Worm (Caenorhabditis elegans): ENCODE results near the gene nex-3.

nex-3 gene

DNA sequence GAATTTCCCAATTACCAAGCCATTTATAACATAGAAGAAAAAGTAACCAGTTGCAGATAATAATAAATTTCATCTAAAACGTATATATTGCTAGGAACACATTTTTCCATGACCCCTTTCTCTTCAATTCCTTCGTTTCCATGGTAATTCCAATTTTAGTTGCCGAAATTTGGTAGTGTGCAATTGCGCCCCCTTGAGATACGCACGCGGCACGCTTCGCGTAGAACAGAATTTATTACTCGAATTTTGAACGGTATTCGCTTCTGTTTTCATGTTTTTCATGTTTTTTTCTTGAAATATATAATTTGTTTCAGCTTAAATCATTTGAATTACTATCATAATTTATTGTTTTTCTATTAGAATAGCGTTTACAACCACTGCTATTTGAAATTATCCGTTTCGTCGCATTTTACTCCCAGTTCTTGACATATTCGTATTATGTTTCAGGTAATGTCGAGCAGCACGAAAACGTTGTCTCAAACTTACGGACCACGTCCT is 37.5 kb upstream of the nex-3 start, which contains the start of the genes R07E5.17 and snfc-5:
Gene R07E5.17, minus strand, starts transcription at position 98 of the 498 bp plus-strand sequence.
Gene snfc-5, plus strand, starts transcription at position 448 of the 498 bp plus-strand sequence.
- TF ChIP-seq nhr-77 (tag; optimal IDR thresholded peaks at IDR 0.05) (peak; percentile 4), mdl-1 (tag; optimal IDR thresholded peaks at IDR 0.05) (peak in 1 of 2 experiments; percentile 46), dpl-1 (GFP tag; optimal IDR thresholded peaks at IDR 0.05) (peak; percentile 34 to 71 (median 52)), ceh-90 (tag; optimal IDR thresholded peaks at IDR 0.05) (no peak), Y116A8C.19 (tag; optimal IDR thresholded peaks at IDR 0.05; ENCODE audit: borderline replicate concordance) (no peak), skn-1 (tag; optimal IDR thresholded peaks at IDR 0.05) (peak; percentile 59), rnt-1 (tag; optimal IDR thresholded peaks at IDR 0.05) (no peak), elt-2 (tag; optimal IDR thresholded peaks at IDR 0.05) (no peak), blmp-1 (tag; optimal IDR thresholded peaks at IDR 0.05) (peak; percentile 52), fkh-8 (tag; optimal IDR thresholded peaks at IDR 0.05) (peak; percentile 14), snpc-4 (tag; optimal IDR thresholded peaks at IDR 0.05) (peak; percentile 18), lsy-2 (tag; optimal IDR thresholded peaks at IDR 0.05) (peak; percentile 26 to 78), lin-39 (tag; optimal IDR thresholded peaks at IDR 0.05) (no peak), pqm-1 (tag; optimal IDR thresholded peaks at IDR 0.05) (no peak), mep-1 (tag; optimal IDR thresholded peaks at IDR 0.05) (peak; percentile 59), F16B12.6 (tag; optimal IDR thresholded peaks at IDR 0.05) (peak; percentile 46), isw-1 (GFP tag; IDR thresholded peaks at IDR 0.05) (no peak), lin-35 (GFP tag; optimal IDR thresholded peaks at IDR 0.05) (peak; percentile 48 to 80), fos-1 (tag; optimal IDR thresholded peaks at IDR 0.05) (peak; percentile 2), xbp-1 (tag; optimal IDR thresholded peaks at IDR 0.05) (peak; percentile 15), nhr-47 (tag; optimal IDR thresholded peaks at IDR 0.05) (no peak), C34B4.2 (tag; optimal IDR thresholded peaks at IDR 0.05) (no peak), unc-86 (tag; optimal IDR thresholded peaks at IDR 0.05) (no peak), ceh-82 (tag; optimal IDR thresholded peaks at IDR 0.05) (peak in 1 of 3 experiments; percentile 42), nhr-76 (tag; optimal IDR thresholded peaks at IDR 0.05) (no peak), C16A3.4 (tag; optimal IDR thresholded peaks at IDR 0.05) (peak; percentile 55), efl-1 (optimal IDR thresholded peaks at IDR 0.05) (peak; percentile 51 to 59), efl-1 (GFP tag; optimal IDR thresholded peaks at IDR 0.05 in 1 of 2) (peak; percentile 46 to 68), lin-14 (GFP tag; optimal IDR thresholded peaks at IDR 0.05) (no peak), lin-15B (tag; optimal IDR thresholded peaks at IDR 0.05) (peak; percentile 54)

DNA sequence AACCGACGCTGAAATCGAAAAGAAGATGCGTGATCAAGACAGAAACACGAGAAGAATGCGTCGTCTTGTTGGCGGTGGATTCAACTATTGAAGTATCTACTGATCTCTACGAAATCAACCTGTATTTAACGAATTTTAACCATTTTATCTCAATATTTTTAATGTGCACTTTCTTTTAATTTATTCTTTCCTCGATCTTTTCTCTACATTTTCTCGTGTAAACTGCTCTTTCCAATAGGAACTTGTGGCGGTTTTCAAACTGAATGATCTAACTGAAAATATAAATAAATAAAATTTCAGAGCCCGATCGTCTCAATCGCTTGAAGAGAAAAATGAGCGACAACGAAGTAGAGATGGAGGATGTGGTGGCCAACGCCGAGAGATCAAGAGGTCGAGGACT is 35.9 kb upstream of the nex-3 start, which contains the start of gene rnp-4:
Gene rnp-4, plus strand, starts transcription at position 301 of the 400 bp plus-strand sequence.
- TF ChIP-seq snu-23 (GFP tag; optimal IDR thresholded peaks at IDR 0.05) (no peak), lin-35 (GFP tag; optimal IDR thresholded peaks at IDR 0.05) (no peak), F16B12.6 (tag; optimal IDR thresholded peaks at IDR 0.05) (no peak), egl-27 (tag; optimal IDR thresholded peaks at IDR 0.05) (no peak), C04F5.9 (tag; optimal IDR thresholded peaks at IDR 0.05) (no peak), ceh-90 (tag; optimal IDR thresholded peaks at IDR 0.05) (no peak), nhr-11 (tag; optimal IDR thresholded peaks at IDR 0.05) (no peak), mef-2 (tag; optimal IDR thresholded peaks at IDR 0.05) (no peak)

DNA sequence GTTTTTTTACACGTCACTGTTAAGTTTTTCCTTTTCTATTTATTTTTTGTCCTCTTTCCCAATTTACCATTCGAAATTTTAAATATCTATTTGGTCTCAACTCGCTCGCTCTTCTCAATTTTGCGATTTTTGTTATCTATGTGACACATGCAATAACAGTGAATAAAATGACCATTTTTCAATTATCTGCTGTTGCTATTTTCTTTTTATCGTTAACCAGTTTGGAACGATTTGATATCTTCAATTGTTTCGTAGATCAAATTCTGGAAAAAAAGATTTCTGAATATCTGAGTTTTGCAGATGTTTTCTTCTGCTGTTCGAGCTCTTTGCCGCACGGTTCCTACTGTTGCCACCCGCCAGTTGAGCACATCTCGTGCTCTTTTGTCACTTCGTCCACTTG is 34.7 kb upstream of the nex-3 start, which contains the start of gene prdx-3:
Gene prdx-3, plus strand, starts transcription at position 301 of the 400 bp plus-strand sequence.
- no peak for TF ChIP-seq nhr-90 (tag; optimal IDR thresholded peaks at IDR 0.05; ENCODE audit: poor library complexity)
- TF ChIP-seq mdl-1 (tag; optimal IDR thresholded peaks at IDR 0.05), result no peak
- no peak for TF ChIP-seq unc-130 (tag; optimal IDR thresholded peaks at IDR 0.05)
- TF ChIP-seq nhr-237 (tag; optimal IDR thresholded peaks at IDR 0.05), result no peak
- no peak for TF ChIP-seq egl-13 (tag; optimal IDR thresholded peaks at IDR 0.05)
- no peak for TF ChIP-seq pax-3 (tag; optimal IDR thresholded peaks at IDR 0.05)
- no peak for TF ChIP-seq ceh-88 (GFP tag; IDR thresholded peaks at IDR 0.05)
- TF ChIP-seq elt-2 (tag; optimal IDR thresholded peaks at IDR 0.05), result no peak
- no peak for TF ChIP-seq unc-30 (tag; optimal IDR thresholded peaks at IDR 0.05)
- TF ChIP-seq pag-3 (tag; optimal IDR thresholded peaks at IDR 0.05; ENCODE audit: borderline replicate concordance, insufficient read depth), result no peak
- TF ChIP-seq mab-9 (GFP tag; IDR thresholded peaks at IDR 0.05), result no peak
- no peak for TF ChIP-seq sox-4 (tag; optimal IDR thresholded peaks at IDR 0.05)

Measured in whole organism, L1 larva.